Fruit fly (Drosophila melanogaster) whole organism, embryonic: ENCODE results near the gene CG34296.

Experiments
- B-H1 ChIP-seq: fragments of 200-800 bp; sonication (Bioruptor generic); IDR thresholded peaks from 3 replicates; pipeline ENCODE4 v1.3.6; 2022; ENCODE audit warnings: missing biosample characterization, missing genetic modification characterization
- CG1024 ChIP-seq: fragments of 200-800 bp; sonication (Bioruptor generic); IDR thresholded peaks from 2 replicates; pipeline ENCODE4 v1.3.6; 2022; ENCODE audit warnings: missing biosample characterization, missing genetic modification characterization
- CG10565 ChIP-seq: fragments of 200-800 bp; sonication (Bioruptor generic); optimal IDR thresholded peaks from 3 replicates; lab custom pipeline; 2016; ENCODE audit warnings: missing biosample characterization, mild to moderate bottlenecking, missing genetic modification characterization
- CG11093 ChIP-seq: fragments of 200-800 bp; sonication (Bioruptor generic); IDR thresholded peaks from 3 replicates; pipeline ENCODE4 v1.3.6; 2022; ENCODE audit warnings: missing biosample characterization, missing genetic modification characterization
- CG11723 ChIP-seq: fragments of 200-800 bp; sonication (Bioruptor generic); optimal IDR thresholded peaks from 2 replicates; lab custom pipeline; 2017; ENCODE audit warnings: missing biosample characterization, mild to moderate bottlenecking, missing genetic modification characterization
- CG12071 ChIP-seq: fragments of 200-800 bp; sonication (Bioruptor generic); optimal IDR thresholded peaks from 3 replicates; lab custom pipeline; 2018; ENCODE audit warnings: missing biosample characterization, mild to moderate bottlenecking, missing genetic modification characterization
- CG12769 ChIP-seq: fragments of 200-800 bp; sonication (Bioruptor generic); optimal IDR thresholded peaks from 2 replicates; lab custom pipeline; 2019; ENCODE audit warnings: missing biosample characterization, mild to moderate bottlenecking, missing genetic modification characterization, moderate library complexity
- CG14860 ChIP-seq: fragments of 200-800 bp; sonication (Bioruptor generic); IDR thresholded peaks from 3 replicates; pipeline ENCODE4 v1.3.6; 2022; ENCODE audit warnings: missing biosample characterization, missing genetic modification characterization; ENCODE audit not compliant: partially characterized antibody
- CG16779 ChIP-seq: fragments of 200-800 bp; sonication (Bioruptor generic); IDR thresholded peaks from 2 replicates; pipeline ENCODE4 v1.3.6; 2022; ENCODE audit warnings: missing biosample characterization, missing genetic modification characterization
- CG17385 ChIP-seq: fragments of 200-800 bp; sonication (Bioruptor generic); optimal IDR thresholded peaks from 3 replicates; lab custom pipeline; 2018; ENCODE audit warnings: missing biosample characterization, mild to moderate bottlenecking, missing genetic modification characterization
- CG17829 ChIP-seq: fragments of 200-800 bp; optimal IDR thresholded peaks from 2 replicates; lab custom pipeline; 2019; ENCODE audit warnings: missing biosample characterization, mild to moderate bottlenecking, missing genetic modification characterization, moderate library complexity
- CG18476 ChIP-seq: fragments of 200-800 bp; sonication (Bioruptor generic); optimal IDR thresholded peaks from 2 replicates; lab custom pipeline; 2016; ENCODE audit warnings: missing biosample characterization, mild to moderate bottlenecking, missing genetic modification characterization
- CG18764 ChIP-seq: fragments of 200-800 bp; sonication (Bioruptor generic); optimal IDR thresholded peaks from 3 replicates; lab custom pipeline; 2016; ENCODE audit warnings: missing biosample characterization, missing genetic modification characterization
- CG30431 ChIP-seq: fragments of 200-800 bp; sonication (Bioruptor generic); optimal IDR thresholded peaks from 2 replicates; lab custom pipeline; 2017; ENCODE audit warnings: missing biosample characterization, missing genetic modification characterization
- CG3281 ChIP-seq: fragments of 200-800 bp; sonication (Bioruptor generic); optimal IDR thresholded peaks from 3 replicates; lab custom pipeline; 2017; ENCODE audit warnings: missing biosample characterization, mild to moderate bottlenecking, missing genetic modification characterization
- CG34224 ChIP-seq: fragments of 200-800 bp; sonication (Bioruptor generic); IDR thresholded peaks from 3 replicates; pipeline ENCODE4 v1.3.6; 2022; ENCODE audit warnings: missing biosample characterization, missing genetic modification characterization; ENCODE audit not compliant: partially characterized antibody
- CG4854 ChIP-seq: fragments of 200-800 bp; sonication (Bioruptor generic); optimal IDR thresholded peaks from 2 replicates; lab custom pipeline; 2016; ENCODE audit warnings: missing biosample characterization, missing genetic modification characterization, inconsistent platforms
- CG7963 ChIP-seq: fragments of 200-800 bp; sonication (Bioruptor generic); IDR thresholded peaks from 3 replicates; pipeline ENCODE4 v1.3.6; 2022; ENCODE audit warnings: missing biosample characterization, missing genetic modification characterization; ENCODE audit not compliant: partially characterized antibody
- CG8478 ChIP-seq: fragments of >200 bp; optimal IDR thresholded peaks from 2 replicates; lab custom pipeline; 2018
- CG8944 ChIP-seq: fragments of 200-800 bp; sonication (Bioruptor generic); optimal IDR thresholded peaks from 3 replicates; lab custom pipeline; 2016; ENCODE audit warnings: missing biosample characterization, missing genetic modification characterization
- CG9932 ChIP-seq: fragments of 200-800 bp; sonication (Bioruptor generic); IDR thresholded peaks from 2 replicates; pipeline ENCODE4 v1.3.6; 2022; ENCODE audit warnings: missing biosample characterization, missing genetic modification characterization
- HHEX ChIP-seq: fragments of 200-800 bp; sonication (Bioruptor generic); optimal IDR thresholded peaks from 3 replicates; lab custom pipeline; 2017; ENCODE audit warnings: missing biosample characterization, mild to moderate bottlenecking, missing genetic modification characterization, missing genetic modification reagents
- Lhr ChIP-seq: fragments of 200-800 bp; sonication (Bioruptor generic); optimal IDR thresholded peaks from 3 replicates; lab custom pipeline; 2017; ENCODE audit warnings: mild to moderate bottlenecking, missing biosample characterization, missing genetic modification reagents, missing genetic modification characterization
- Lim3 ChIP-seq: fragments of 200-800 bp; sonication (Bioruptor generic); IDR thresholded peaks from 2 replicates; pipeline ENCODE4 v1.3.6; 2022; ENCODE audit warnings: missing biosample characterization, missing genetic modification characterization
- MESR4 ChIP-seq: fragments of 200-800 bp; sonication (Bioruptor generic); optimal IDR thresholded peaks from 2 replicates; lab custom pipeline; 2018; ENCODE audit warnings: missing biosample characterization, mild to moderate bottlenecking, missing genetic modification characterization, moderate library complexity
- Mad ChIP-seq: fragments of 200-800 bp; sonication (Bioruptor generic); optimal IDR thresholded peaks from 2 replicates; lab custom pipeline; 2016; ENCODE audit warnings: missing biosample characterization, missing genetic modification characterization
- Mrtf ChIP-seq: fragments of 200-800 bp; sonication (Bioruptor generic); IDR thresholded peaks from 3 replicates; pipeline ENCODE4 v1.3.6; 2022; ENCODE audit warnings: missing biosample characterization, missing genetic modification characterization
- Nf-YC ChIP-seq: fragments of 200-800 bp; optimal IDR thresholded peaks from 3 replicates; lab custom pipeline; 2019; ENCODE audit warnings: missing biosample characterization, mild to moderate bottlenecking, missing genetic modification characterization, moderate library complexity
- Oaz ChIP-seq: fragments of 200-800 bp; sonication (Bioruptor generic); IDR thresholded peaks from 2 replicates; pipeline ENCODE4 v1.3.6; 2022; ENCODE audit warnings: missing biosample characterization, missing genetic modification characterization
- Ravus ChIP-seq: fragments of 200-800 bp; sonication (Bioruptor generic); IDR thresholded peaks from 2 replicates; pipeline ENCODE4 v1.3.6; 2022; ENCODE audit warnings: missing biosample characterization, missing genetic modification characterization
- Tbp ChIP-seq: fragments of >200 bp; optimal IDR thresholded peaks from 2 replicates; lab custom pipeline; 2018; ENCODE audit warnings: missing biosample characterization, missing genetic modification characterization
- al ChIP-seq: fragments of 200-800 bp; sonication (Bioruptor generic); IDR thresholded peaks from 2 replicates; pipeline ENCODE4 v1.3.6; 2022; ENCODE audit warnings: missing biosample characterization, missing genetic modification characterization
- bowl ChIP-seq: fragments of 200-800 bp; sonication (Bioruptor generic); IDR thresholded peaks from 2 replicates; pipeline ENCODE4 v1.3.6; 2022; ENCODE audit warnings: missing biosample characterization, missing genetic modification characterization
- cad ChIP-seq: fragments of >200 bp; optimal IDR thresholded peaks from 2 replicates; lab custom pipeline; 2017; ENCODE audit warnings: missing biosample characterization, missing genetic modification characterization
- da ChIP-seq: fragments of 200-800 bp; sonication (Bioruptor generic); optimal IDR thresholded peaks from 2 replicates; lab custom pipeline; 2016; ENCODE audit warnings: missing biosample characterization, missing genetic modification characterization
- danr ChIP-seq: fragments of 200-800 bp; sonication (Bioruptor generic); IDR thresholded peaks from 2 replicates; pipeline ENCODE4 v1.3.6; 2022; ENCODE audit warnings: missing biosample characterization, missing genetic modification characterization
- dysf ChIP-seq: fragments of 200-800 bp; sonication (Bioruptor generic); IDR thresholded peaks from 3 replicates; pipeline ENCODE4 v1.3.6; 2022; ENCODE audit warnings: missing biosample characterization, missing genetic modification characterization
- ftz-f1 ChIP-seq: fragments of 200-800 bp; sonication (Bioruptor generic); optimal IDR thresholded peaks from 2 replicates; lab custom pipeline; 2016; ENCODE audit warnings: missing biosample characterization, missing genetic modification characterization
- fu2 ChIP-seq: fragments of 200-800 bp; sonication (Bioruptor generic); optimal IDR thresholded peaks from 2 replicates; lab custom pipeline; 2016; ENCODE audit warnings: missing biosample characterization, missing genetic modification characterization
- gt ChIP-seq: fragments of 200-800 bp; sonication (Bioruptor generic); IDR thresholded peaks from 2 replicates; pipeline ENCODE4 v1.3.6; 2022; ENCODE audit warnings: missing biosample characterization, missing genetic modification characterization
- hbn ChIP-seq: fragments of 200-800 bp; sonication (Bioruptor generic); IDR thresholded peaks from 2 replicates; pipeline ENCODE4 v1.3.6; 2022; ENCODE audit warnings: missing biosample characterization, missing genetic modification characterization; ENCODE audit not compliant: partially characterized antibody
- inv ChIP-seq: fragments of 200-800 bp; sonication (Bioruptor generic); IDR thresholded peaks from 2 replicates; pipeline ENCODE4 v1.3.6; 2022; ENCODE audit warnings: missing biosample characterization, missing genetic modification characterization; ENCODE audit not compliant: partially characterized antibody
- maf-S ChIP-seq: fragments of 200-800 bp; sonication (Bioruptor generic); optimal IDR thresholded peaks from 2 replicates; lab custom pipeline; 2016; ENCODE audit warnings: missing biosample characterization, missing genetic modification characterization
- mam ChIP-seq: fragments of 200-800 bp; sonication (Bioruptor generic); optimal IDR thresholded peaks from 3 replicates; lab custom pipeline; 2016; ENCODE audit warnings: missing biosample characterization, missing genetic modification characterization
- nau ChIP-seq: fragments of 200-800 bp; sonication (Bioruptor generic); optimal IDR thresholded peaks from 3 replicates; lab custom pipeline; 2017; ENCODE audit warnings: missing biosample characterization, mild to moderate bottlenecking, missing genetic modification characterization, missing genetic modification reagents
- onecut ChIP-seq: fragments of 200-800 bp; sonication (Bioruptor generic); IDR thresholded peaks from 2 replicates; pipeline ENCODE4 v1.3.6; 2022; ENCODE audit warnings: missing biosample characterization, missing genetic modification characterization
- pb ChIP-seq: fragments of 200-800 bp; sonication (Bioruptor generic); optimal IDR thresholded peaks from 3 replicates; lab custom pipeline; 2016; ENCODE audit warnings: missing biosample characterization, missing genetic modification characterization
- slou ChIP-seq: fragments of 200-800 bp; sonication (Bioruptor generic); optimal IDR thresholded peaks from 3 replicates; lab custom pipeline; 2016; ENCODE audit warnings: missing biosample characterization, missing genetic modification characterization
- tna ChIP-seq: fragments of 200-800 bp; sonication (Bioruptor generic); IDR thresholded peaks from 2 replicates; pipeline ENCODE4 v1.3.6; 2022; ENCODE audit warnings: missing biosample characterization, missing genetic modification characterization; ENCODE audit not compliant: partially characterized antibody
- toy ChIP-seq: fragments of 200-800 bp; sonication (Bioruptor generic); IDR thresholded peaks from 2 replicates; pipeline ENCODE4 v1.3.6; 2022; ENCODE audit warnings: missing biosample characterization, missing genetic modification characterization
- unc-4 ChIP-seq: fragments of 200-800 bp; sonication (Bioruptor generic); IDR thresholded peaks from 2 replicates; pipeline ENCODE4 v1.3.6; 2022; ENCODE audit warnings: missing biosample characterization, missing genetic modification characterization; ENCODE audit not compliant: partially characterized antibody
- vvl ChIP-seq: fragments of 200-800 bp; sonication (Bioruptor generic); IDR thresholded peaks from 2 replicates; pipeline ENCODE4 v1.3.6; 2022; ENCODE audit warnings: missing biosample characterization, missing genetic modification characterization

The CG34296 gene

dm6 chr3R:29736678-29737093 is 14.3 kb downstream of the CG34296 start, which contains the start of the genes CG7601 and CIA30 (continued):
- TF ChIP-seq unc-4 (GFP tag; lab: Robert Waterston, UW): peak; percentile 35; the same call in 1 of the 2 replicates
- TF ChIP-seq inv (GFP tag; lab: Robert Waterston, UW): no peak
- TF ChIP-seq CG7963 (GFP tag; lab: Robert Waterston, UW): no peak
- TF ChIP-seq mam (GFP tag; lab: Kevin White, UChicago): peak; percentile 100
- TF ChIP-seq B-H1: peak; percentile 100
- TF ChIP-seq CG11723: peak; percentile 95
- no peak for TF ChIP-seq nau (GFP tag; lab: Kevin White, UChicago)
- TF ChIP-seq CG11093 (GFP tag; lab: Robert Waterston, UW): peak; percentile 100
- TF ChIP-seq MESR4 (GFP tag; lab: Kevin White, UChicago): peak; percentile 55
- peak; percentile 100 for TF ChIP-seq danr (GFP tag; lab: Robert Waterston, UW)
- no peak for TF ChIP-seq CG8478 (lab: Kevin White, UChicago)
- peak; percentile 100 for TF ChIP-seq Lim3 (GFP tag; lab: Robert Waterston, UW)
- peak; percentile 100 for TF ChIP-seq Oaz (GFP tag; lab: Robert Waterston, UW)
- no peak for TF ChIP-seq Tbp
- TF ChIP-seq CG17385 (GFP tag; lab: Kevin White, UChicago): peak; percentile 91
- TF ChIP-seq tna (GFP tag; lab: Robert Waterston, UW): no peak
- TF ChIP-seq slou (GFP tag; lab: Kevin White, UChicago): peak; percentile 98
- TF ChIP-seq toy (GFP tag; lab: Robert Waterston, UW): peak; percentile 99
- TF ChIP-seq fu2 (GFP tag; lab: Kevin White, UChicago): peak; percentile 98
- TF ChIP-seq CG12769 (tag; lab: Kevin White, UChicago): peak; percentile 21
- TF ChIP-seq bowl (GFP tag; lab: Robert Waterston, UW): peak; percentile 100
- TF ChIP-seq CG14860 (GFP tag; lab: Robert Waterston, UW): no peak
- TF ChIP-seq vvl: peak; percentile 100
- peak; percentile 96 for TF ChIP-seq CG10565 (GFP tag; lab: Kevin White, UChicago)
- TF ChIP-seq CG17829 (tag; lab: Kevin White, UChicago): peak; percentile 97
- TF ChIP-seq CG16779 (GFP tag; lab: Robert Waterston, UW): peak; percentile 100
- TF ChIP-seq maf-S (GFP tag; lab: Kevin White, UChicago): peak; percentile 98
- peak; percentile 94 for TF ChIP-seq da
- peak; percentile 97 for TF ChIP-seq Mad (GFP tag; lab: Kevin White, UChicago)
- peak; percentile 98 for TF ChIP-seq CG18764
- peak; percentile 100 for TF ChIP-seq al
- TF ChIP-seq CG4854 (GFP tag; lab: Kevin White, UChicago): peak; percentile 99
- TF ChIP-seq dysf: peak; percentile 100
- TF ChIP-seq CG8944: peak; percentile 99
- TF ChIP-seq cad (GFP tag; lab: Kevin White, UChicago): no peak
- TF ChIP-seq CG34224 (GFP tag; lab: Robert Waterston, UW): 0 out of 3 replicates have a peak, but pooled peaks have one; percentile 47
- peak; percentile 100 for TF ChIP-seq CG9932
- peak; percentile 95 for TF ChIP-seq CG30431 (GFP tag; lab: Kevin White, UChicago)
- peak; percentile 100 for TF ChIP-seq Mrtf (GFP tag; lab: Robert Waterston, UW)
- peak; percentile 99 for TF ChIP-seq onecut (GFP tag; lab: Robert Waterston, UW)
- TF ChIP-seq pb (GFP tag; lab: Kevin White, UChicago): peak; percentile 99
- TF ChIP-seq CG3281: peak; percentile 97
- TF ChIP-seq Nf-YC: peak; percentile 90
- peak; percentile 89 for TF ChIP-seq Lhr (GFP tag; lab: Kevin White, UChicago)
- TF ChIP-seq CG1024 (GFP tag; lab: Robert Waterston, UW): peak; percentile 99
- peak; percentile 98 for TF ChIP-seq HHEX (GFP tag; lab: Kevin White, UChicago)
- TF ChIP-seq CG12071: peak; percentile 98
- peak; percentile 78 for TF ChIP-seq ftz-f1 (GFP tag; lab: Kevin White, UChicago)
- peak; percentile 100 for TF ChIP-seq gt (GFP tag; lab: Robert Waterston, UW)
- TF ChIP-seq Ravus (GFP tag; lab: Robert Waterston, UW): peak; percentile 100
- TF ChIP-seq hbn: peak; percentile 20; the same call in 1 of the 2 replicates
- peak; percentile 97 for TF ChIP-seq CG18476
